Fruit fly (Drosophila melanogaster): ENCODE measurements around the gene mthl11.
A peak's percentile ranks its signal among the peaks of the same experiment; 100 is the strongest.

DNA sequence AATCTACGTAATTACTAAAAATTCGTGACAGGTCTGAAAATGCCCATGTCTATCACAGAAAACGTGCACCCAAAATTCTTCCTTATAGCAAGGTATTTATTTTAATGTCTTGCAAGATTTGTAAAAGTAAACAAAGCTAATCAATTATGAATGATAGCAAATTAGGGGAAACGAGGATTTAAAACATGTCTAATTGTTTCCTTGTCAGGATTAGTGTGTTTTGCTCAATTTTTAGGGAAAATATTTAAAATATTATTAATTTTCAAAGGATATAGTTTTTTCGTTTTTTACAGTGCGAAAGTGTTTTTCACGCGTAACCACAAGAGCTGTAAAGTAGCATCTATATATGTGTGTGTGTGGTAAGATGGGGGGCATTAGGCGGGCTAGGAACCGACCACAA, 21.8 kb upstream of the mthl11 start:
- TF ChIP-seq Mnt (GFP tag; optimal IDR thresholded peaks at IDR 0.05) (no peak), kay (GFP tag; ENCODE audit: borderline replicate concordance) (peak; percentile 75), cnc (optimal IDR thresholded peaks at IDR 0.05) (no peak), Clk (GFP tag; optimal IDR thresholded peaks at IDR 0.05) (no peak), pad (GFP tag; optimal IDR thresholded peaks at IDR 0.05) (no peak), Crg-1 (GFP tag; optimal IDR thresholded peaks at IDR 0.05) (no peak), bab1 (GFP tag; optimal IDR thresholded peaks at IDR 0.05) (no peak), CG12768 (GFP tag; optimal IDR thresholded peaks at IDR 0.05) (no peak)
